Worm (Caenorhabditis elegans) whole organism, L2 larva: ENCODE data around the gene ZK377.15.

Source experiments
- C34F6.9 ChIP-seq: fragments of 150-350 bp; optimal IDR thresholded peaks from 2 replicates; lab custom pipeline; 2014; ENCODE audit warnings: missing biosample characterization, missing genetic modification characterization
- F13H6.1 ChIP-seq: sonication (generic microtip); optimal IDR thresholded peaks from 2 replicates; lab custom pipeline; 2016; ENCODE audit warnings: missing genetic modification characterization, missing compliant biosample characterization
- R02D3.7 ChIP-seq: fragments of 150-350 bp; optimal IDR thresholded peaks from 2 replicates; lab custom pipeline; 2014; ENCODE audit warnings: missing biosample characterization, missing genetic modification characterization
- Y55F3AM.14 ChIP-seq: fragments of 200-800 bp; sonication (Bioruptor generic); optimal IDR thresholded peaks from 2 replicates; lab custom pipeline; 2018; ENCODE audit warnings: mild to moderate bottlenecking, missing genetic modification characterization, missing compliant biosample characterization
- ZK546.5 ChIP-seq: sonication (generic microtip); optimal IDR thresholded peaks from 2 replicates; lab custom pipeline; 2017; ENCODE audit warnings: missing biosample characterization, missing genetic modification characterization
- alr-1 ChIP-seq: fragments of 150-350 bp; optimal IDR thresholded peaks from 2 replicates; lab custom pipeline; 2014; ENCODE audit warnings: missing biosample characterization, missing genetic modification characterization
- aly-2 ChIP-seq: fragments of 150-350 bp; optimal IDR thresholded peaks from 2 replicates; lab custom pipeline; 2014; ENCODE audit warnings: missing biosample characterization, missing genetic modification characterization
- ama-1 ChIP-seq: fragments of 150-350 bp; optimal IDR thresholded peaks from 2 replicates; lab custom pipeline; 2018; ENCODE audit warnings: inconsistent platforms
- blmp-1 ChIP-seq: sonication (generic microtip); optimal IDR thresholded peaks from 2 replicates; lab custom pipeline; 2017; ENCODE audit warnings: missing genetic modification characterization, mild to moderate bottlenecking, missing compliant biosample characterization, antibody characterized with exemption, moderate library complexity; ENCODE audit not compliant: insufficient read depth
- ceh-82 ChIP-seq: fragments of 150-350 bp; optimal IDR thresholded peaks from 2 replicates; lab custom pipeline; 2014; ENCODE audit warnings: missing biosample characterization, missing genetic modification characterization
- crh-2 ChIP-seq: sonication (generic microtip); optimal IDR thresholded peaks from 2 replicates; lab custom pipeline; 2017; ENCODE audit warnings: missing biosample characterization, missing genetic modification characterization
- dmd-4 ChIP-seq: sonication (generic microtip); optimal IDR thresholded peaks from 2 replicates; lab custom pipeline; 2017; ENCODE audit warnings: missing biosample characterization, missing genetic modification characterization
- egl-27 ChIP-seq: sonication (generic microtip); optimal IDR thresholded peaks from 3 replicates; lab custom pipeline; 2017; ENCODE audit warnings: missing biosample characterization, missing genetic modification reagents, missing genetic modification characterization
- elt-1 ChIP-seq: fragments of 150-350 bp; optimal IDR thresholded peaks from 2 replicates; lab custom pipeline; 2014; ENCODE audit warnings: missing biosample characterization, missing genetic modification characterization
- gmeb-1 ChIP-seq: fragments of 150-350 bp; optimal IDR thresholded peaks from 2 replicates; lab custom pipeline; 2014; ENCODE audit warnings: missing biosample characterization, missing genetic modification characterization
- lin-11 ChIP-seq: fragments of 150-350 bp; sonication (generic microtip); optimal IDR thresholded peaks from 2 replicates; lab custom pipeline; 2014; ENCODE audit warnings: missing biosample characterization, missing genetic modification characterization, inconsistent platforms, mixed read lengths
- lin-39 ChIP-seq: fragments of 150-350 bp; optimal IDR thresholded peaks from 2 replicates; lab custom pipeline; 2014; ENCODE audit warnings: missing biosample characterization, missing genetic modification reagents, missing genetic modification characterization
- lsy-2 ChIP-seq, 2 experiments: fragments of 150-350 bp in 1 of 2; sonication (generic microtip) in 1 of 2; optimal IDR thresholded peaks; 2 replicates each; lab custom pipeline; 2014 to 2017; ENCODE audit warnings: missing biosample characterization in 2 of 2, missing genetic modification characterization in 2 of 2
- mbf-1 ChIP-seq: sonication (generic microtip); optimal IDR thresholded peaks from 2 replicates; lab custom pipeline; 2017; ENCODE audit warnings: missing biosample characterization, missing genetic modification characterization
- nhr-10 ChIP-seq: sonication (generic microtip); optimal IDR thresholded peaks from 2 replicates; lab custom pipeline; 2017; ENCODE audit warnings: missing biosample characterization, missing genetic modification characterization
- nhr-11 ChIP-seq: fragments of 150-350 bp; optimal IDR thresholded peaks from 2 replicates; lab custom pipeline; 2014; ENCODE audit warnings: missing biosample characterization, missing genetic modification characterization
- nhr-12 ChIP-seq: fragments of 150-350 bp; optimal IDR thresholded peaks from 2 replicates; lab custom pipeline; 2014; ENCODE audit warnings: missing biosample characterization, missing genetic modification characterization
- nhr-129 ChIP-seq: fragments of 150-350 bp; optimal IDR thresholded peaks from 2 replicates; lab custom pipeline; 2014; ENCODE audit warnings: missing biosample characterization, missing genetic modification characterization
- nhr-21 ChIP-seq: fragments of 150-350 bp; optimal IDR thresholded peaks from 2 replicates; lab custom pipeline; 2014; ENCODE audit warnings: missing biosample characterization, missing genetic modification characterization
- nhr-23 ChIP-seq: fragments of 150-350 bp; optimal IDR thresholded peaks from 2 replicates; lab custom pipeline; 2014; ENCODE audit warnings: missing biosample characterization, missing genetic modification reagents, missing genetic modification characterization
- nhr-237 ChIP-seq: fragments of 150-350 bp; optimal IDR thresholded peaks from 2 replicates; lab custom pipeline; 2014; ENCODE audit warnings: missing biosample characterization, missing genetic modification characterization
- nhr-77 ChIP-seq: fragments of 150-350 bp; optimal IDR thresholded peaks from 2 replicates; lab custom pipeline; 2014; ENCODE audit warnings: missing biosample characterization, missing genetic modification characterization
- peb-1 ChIP-seq: fragments of 150-350 bp; optimal IDR thresholded peaks from 2 replicates; lab custom pipeline; 2014; ENCODE audit warnings: missing biosample characterization, missing genetic modification characterization
- sem-4 ChIP-seq: fragments of 150-350 bp; optimal IDR thresholded peaks from 2 replicates; lab custom pipeline; 2014; ENCODE audit warnings: missing biosample characterization, missing genetic modification reagents, missing genetic modification characterization
- skn-1 ChIP-seq: sonication (generic microtip); optimal IDR thresholded peaks from 2 replicates; lab custom pipeline; 2017; ENCODE audit warnings: missing biosample characterization, missing genetic modification characterization
- sma-3 ChIP-seq: sonication (generic microtip); optimal IDR thresholded peaks from 2 replicates; lab custom pipeline; 2016; ENCODE audit warnings: missing genetic modification reagents, missing genetic modification characterization, missing compliant biosample characterization
- sma-9 ChIP-seq, 2 experiments: fragments of 150-350 bp in 1 of 2; sonication (generic microtip) in 1 of 2; optimal IDR thresholded peaks; 2 replicates each; lab custom pipeline; 2014 to 2016; ENCODE audit warnings: missing genetic modification characterization in 2 of 2, mild to moderate bottlenecking in 1 of 2, missing biosample characterization in 1 of 2, missing compliant biosample characterization in 1 of 2, missing genetic modification reagents in 1 of 2, moderate library complexity in 1 of 2
- snpc-4 ChIP-seq: fragments of 150-350 bp; optimal IDR thresholded peaks from 2 replicates; lab custom pipeline; 2014; ENCODE audit warnings: missing biosample characterization, missing genetic modification characterization
- unc-55 ChIP-seq: fragments of 150-350 bp; sonication (generic microtip); optimal IDR thresholded peaks from 3 replicates; lab custom pipeline; 2014; ENCODE audit warnings: missing biosample characterization, missing genetic modification reagents, missing genetic modification characterization
- zag-1 ChIP-seq: fragments of 150-350 bp; optimal IDR thresholded peaks from 2 replicates; lab custom pipeline; 2014; ENCODE audit warnings: missing biosample characterization, missing genetic modification characterization
- ztf-11 ChIP-seq: sonication (generic microtip); optimal IDR thresholded peaks from 2 replicates; lab custom pipeline; 2017; ENCODE audit warnings: missing biosample characterization, missing genetic modification characterization
- ztf-4 ChIP-seq: fragments of 150-350 bp; optimal IDR thresholded peaks from 2 replicates; lab custom pipeline; 2014; ENCODE audit warnings: missing biosample characterization, missing genetic modification characterization

ZK377.15 gene

DNA sequence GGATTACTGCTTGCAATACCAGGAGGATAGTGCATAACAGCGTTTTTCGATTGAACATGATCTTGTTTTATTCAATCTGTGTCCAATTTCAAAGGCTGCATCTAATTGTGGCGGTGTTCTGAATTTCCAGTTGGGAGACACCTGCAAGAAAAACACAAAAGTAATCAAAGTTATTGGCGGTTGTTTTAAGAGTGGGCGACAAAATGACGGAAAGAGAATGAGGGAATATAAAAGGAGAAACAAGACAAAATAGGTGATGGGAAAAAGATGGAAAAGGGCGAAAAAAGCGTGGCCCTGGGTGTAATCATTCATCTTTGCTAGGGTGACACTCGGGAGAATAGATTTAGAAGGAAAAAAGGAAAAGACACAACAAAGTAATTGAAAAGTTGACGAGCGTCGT is at the start of gene ZK377.15, which contains the start of gene sax-3:
Gene ZK377.15 (minus strand): TSS at position 101 of the 400 bp plus-strand sequence.
Gene sax-3 (minus strand): TSS at position 143 of the 400 bp plus-strand sequence.
- no peak for TF ChIP-seq lin-39 (tag; lab: Kevin White, UChicago)

ce11 chrX:3513715-3514114 is 48.0 kb upstream of the ZK377.15 start:
- TF ChIP-seq nhr-77 (tag; lab: Kevin White, UChicago) (no peak), aly-2 (tag; lab: Kevin White, UChicago) (no peak), nhr-10 (no peak), sma-3 (GFP tag; lab: Kevin White, UChicago) (no peak), lin-11 (tag; lab: Kevin White, UChicago) (no peak), snpc-4 (tag; lab: Kevin White, UChicago) (no peak), nhr-129 (tag; lab: Kevin White, UChicago) (no peak), sma-9 (GFP tag; optimal IDR thresholded peaks at IDR 0.05; lab: Kevin White, UChicago) (no peak), sma-9 (tag; optimal IDR thresholded peaks at IDR 0.05; lab: Kevin White, UChicago) (no peak), nhr-21 (no peak), nhr-237 (tag; lab: Kevin White, UChicago) (no peak), ztf-11 (tag; lab: Kevin White, UChicago) (no peak), lsy-2 (tag; optimal IDR thresholded peaks at IDR 0.05; lab: Kevin White, UChicago) (no peak), nhr-12 (tag; lab: Kevin White, UChicago) (no peak), ceh-82 (no peak), egl-27 (tag; lab: Kevin White, UChicago) (no peak), F13H6.1 (tag; lab: Kevin White, UChicago) (no peak), blmp-1 (tag; lab: Kevin White, UChicago) (no peak), R02D3.7 (tag; lab: Kevin White, UChicago) (no peak)
- TF ChIP-seq, all 48 proteins: peak for 0

DNA sequence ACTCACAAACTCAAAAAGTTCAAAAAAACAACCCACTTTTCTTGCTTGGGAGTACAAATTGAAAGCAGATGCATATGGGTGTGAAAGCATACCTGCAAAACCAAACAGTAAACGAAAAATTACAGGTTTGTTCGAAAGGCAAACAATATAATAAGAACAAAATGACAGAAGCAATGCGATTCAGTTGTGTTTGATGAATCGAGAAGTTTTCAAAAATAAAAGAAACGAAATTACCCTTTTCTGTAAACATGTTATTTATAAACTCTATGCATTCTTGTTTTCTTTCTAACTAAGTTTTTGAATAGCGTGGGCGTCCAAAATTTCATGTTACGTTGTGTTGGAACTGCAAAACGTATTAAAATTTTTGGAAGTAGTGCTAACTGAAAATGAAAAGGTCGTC is 43.2 kb upstream of the ZK377.15 start, which contains the start of gene sox-4:
Gene sox-4 (minus strand): TSS at position 101 of the 400 bp plus-strand sequence.
- no peak for TF ChIP-seq egl-27 (tag; lab: Kevin White, UChicago)
- no peak for TF ChIP-seq lsy-2 (tag; optimal IDR thresholded peaks at IDR 0.05; lab: Kevin White, UChicago)
- no peak for TF ChIP-seq skn-1 (tag; lab: Kevin White, UChicago)
- TF ChIP-seq lin-11 (tag; lab: Kevin White, UChicago) = no peak
- no peak for TF ChIP-seq snpc-4 (tag; lab: Kevin White, UChicago)
- no peak for TF ChIP-seq sma-9 (GFP tag; optimal IDR thresholded peaks at IDR 0.05; lab: Kevin White, UChicago)
- no peak for TF ChIP-seq sma-9 (tag; optimal IDR thresholded peaks at IDR 0.05; lab: Kevin White, UChicago)
- no peak for TF ChIP-seq zag-1 (tag; lab: Kevin White, UChicago)
- no peak for TF ChIP-seq unc-55
- TF ChIP-seq nhr-11 (tag; lab: Kevin White, UChicago) = no peak
- TF ChIP-seq aly-2 (tag; lab: Kevin White, UChicago) = no peak
- no peak for TF ChIP-seq alr-1
- no peak for TF ChIP-seq C34F6.9
- TF ChIP-seq nhr-21 = no peak
- no peak for TF ChIP-seq peb-1 (tag; lab: Kevin White, UChicago)
- no peak for TF ChIP-seq sem-4 (tag; lab: Kevin White, UChicago)
- TF ChIP-seq ztf-11 (tag; lab: Kevin White, UChicago) = no peak
- no peak for TF ChIP-seq nhr-23 (tag; lab: Kevin White, UChicago)

- TF ChIP-seq zag-1 (tag; lab: Kevin White, UChicago) (no peak), ZK546.5 (tag; lab: Kevin White, UChicago) (no peak), mbf-1 (tag; lab: Kevin White, UChicago) (no peak), crh-2 (tag; lab: Kevin White, UChicago) (no peak), alr-1 (no peak), sem-4 (tag; lab: Kevin White, UChicago) (no peak), ama-1 (lab: Kevin White, UChicago) (no peak), nhr-12 (tag; lab: Kevin White, UChicago) (no peak), nhr-10 (no peak), egl-27 (tag; lab: Kevin White, UChicago) (no peak), nhr-77 (tag; lab: Kevin White, UChicago) (no peak), ztf-4 (no peak), dmd-4 (tag; lab: Kevin White, UChicago) (no peak), gmeb-1 (no peak), elt-1 (tag; lab: Kevin White, UChicago) (no peak), nhr-11 (tag; lab: Kevin White, UChicago) (no peak), Y55F3AM.14 (GFP tag; lab: Kevin White, UChicago) (no peak), R02D3.7 (tag; lab: Kevin White, UChicago) (no peak), ztf-11 (tag; lab: Kevin White, UChicago) (no peak)
Measured at ce11 chrX:3507214-3507613, 41.5 kb upstream of the ZK377.15 start.
